Fruit fly (Drosophila melanogaster) whole organism, embryonic: ENCODE measurements around the gene CG7991.

Experiments used
- Adf1 ChIP-seq: fragments of 200-800 bp; sonication (Bioruptor generic); IDR thresholded peaks from 2 replicates; pipeline ENCODE4 v1.3.6; 2022; ENCODE audit warnings: missing biosample characterization, missing genetic modification characterization
- Awh ChIP-seq: fragments of 200-800 bp; sonication (Bioruptor generic); IDR thresholded peaks from 2 replicates; pipeline ENCODE4, ENCODE4 v1.3.6; 2022; ENCODE audit warnings: missing biosample characterization, missing genetic modification characterization
- BEAF-32 ChIP-seq: fragments of 200-800 bp; sonication (Bioruptor generic); optimal IDR thresholded peaks from 3 replicates; lab custom pipeline; 2017; ENCODE audit warnings: missing biosample characterization, missing genetic modification characterization, mild to moderate bottlenecking, moderate library complexity, missing genetic modification reagents
- Bgb ChIP-seq: fragments of 200-800 bp; sonication (Bioruptor generic); IDR thresholded peaks from 2 replicates; pipeline ENCODE4 v1.3.6; 2022; ENCODE audit warnings: missing biosample characterization, missing genetic modification characterization; ENCODE audit not compliant: partially characterized antibody
- CG13287 ChIP-seq: fragments of 200-800 bp; sonication (Bioruptor generic); IDR thresholded peaks from 2 replicates; pipeline ENCODE4 v1.3.6; 2022; ENCODE audit warnings: missing biosample characterization, missing genetic modification characterization; ENCODE audit not compliant: partially characterized antibody
- CG14860 ChIP-seq: fragments of 200-800 bp; sonication (Bioruptor generic); IDR thresholded peaks from 3 replicates; pipeline ENCODE4 v1.3.6; 2022; ENCODE audit warnings: missing biosample characterization, missing genetic modification characterization; ENCODE audit not compliant: partially characterized antibody
- CG15514 ChIP-seq: fragments of 200-800 bp; sonication (Bioruptor generic); optimal IDR thresholded peaks from 3 replicates; lab custom pipeline; 2017; ENCODE audit warnings: missing biosample characterization, missing genetic modification characterization, mild to moderate bottlenecking, moderate library complexity, missing genetic modification reagents
- CG16813 ChIP-seq: fragments of 200-800 bp; sonication (Bioruptor generic); IDR thresholded peaks from 3 replicates; pipeline ENCODE4 v1.3.6; 2022; ENCODE audit warnings: missing biosample characterization, missing genetic modification characterization; ENCODE audit not compliant: partially characterized antibody
- CG17186 ChIP-seq: fragments of 200-800 bp; sonication (Bioruptor generic); optimal IDR thresholded peaks from 3 replicates; lab custom pipeline; 2017; ENCODE audit warnings: missing biosample characterization, missing genetic modification reagents, missing genetic modification characterization
- CG2116 ChIP-seq: fragments of 200-800 bp; sonication (Bioruptor generic); optimal IDR thresholded peaks from 3 replicates; lab custom pipeline; 2018; ENCODE audit warnings: missing biosample characterization, mild to moderate bottlenecking, missing genetic modification characterization
- CG34224 ChIP-seq: fragments of 200-800 bp; sonication (Bioruptor generic); IDR thresholded peaks from 3 replicates; pipeline ENCODE4 v1.3.6; 2022; ENCODE audit warnings: missing biosample characterization, missing genetic modification characterization; ENCODE audit not compliant: partially characterized antibody
- CG6791 ChIP-seq: fragments of 200-800 bp; sonication (Bioruptor generic); IDR thresholded peaks from 3 replicates; pipeline ENCODE4 v1.3.6; 2022; ENCODE audit warnings: missing biosample characterization, missing genetic modification characterization; ENCODE audit not compliant: partially characterized antibody
- CG7963 ChIP-seq: fragments of 200-800 bp; sonication (Bioruptor generic); IDR thresholded peaks from 3 replicates; pipeline ENCODE4 v1.3.6; 2022; ENCODE audit warnings: missing biosample characterization, missing genetic modification characterization; ENCODE audit not compliant: partially characterized antibody
- CG9437 ChIP-seq: fragments of 200-800 bp; sonication (Bioruptor generic); optimal IDR thresholded peaks from 2 replicates; lab custom pipeline; 2018; ENCODE audit warnings: missing biosample characterization, mild to moderate bottlenecking, missing genetic modification characterization
- Dek ChIP-seq: fragments of 200-800 bp; sonication (Bioruptor generic); optimal IDR thresholded peaks from 3 replicates; lab custom pipeline; 2019; ENCODE audit warnings: missing biosample characterization, mild to moderate bottlenecking, missing genetic modification characterization, moderate library complexity
- Dp ChIP-seq: fragments of 200-800 bp; sonication (Bioruptor generic); optimal IDR thresholded peaks from 2 replicates; lab custom pipeline; 2018; ENCODE audit warnings: missing biosample characterization, mild to moderate bottlenecking, missing genetic modification characterization, moderate library complexity
- Dref ChIP-seq: fragments of 200-800 bp; sonication (Bioruptor generic); IDR thresholded peaks from 2 replicates; pipeline ENCODE4 v1.3.6; 2022; ENCODE audit warnings: missing biosample characterization, missing genetic modification characterization
- E2f2 ChIP-seq: fragments of 200-800 bp; sonication (Bioruptor generic); IDR thresholded peaks from 2 replicates; pipeline ENCODE4 v1.3.6; 2022; ENCODE audit warnings: missing biosample characterization, missing genetic modification characterization
- Fer1 ChIP-seq: fragments of 200-800 bp; sonication (Bioruptor generic); optimal IDR thresholded peaks from 2 replicates; lab custom pipeline; 2017; ENCODE audit warnings: missing biosample characterization, mild to moderate bottlenecking, missing genetic modification characterization
- H2.0 ChIP-seq: fragments of 200-800 bp; sonication (Bioruptor generic); IDR thresholded peaks from 2 replicates; pipeline ENCODE4 v1.3.6; 2022; ENCODE audit warnings: missing biosample characterization, missing genetic modification characterization
- HLH4C ChIP-seq: fragments of 200-800 bp; sonication (Bioruptor generic); IDR thresholded peaks from 3 replicates; pipeline ENCODE4 v1.3.6; 2022; ENCODE audit warnings: missing biosample characterization, missing genetic modification characterization; ENCODE audit not compliant: partially characterized antibody
- Hmr ChIP-seq: fragments of 200-800 bp; sonication (Bioruptor generic); optimal IDR thresholded peaks from 3 replicates; lab custom pipeline; 2017; ENCODE audit warnings: mild to moderate bottlenecking, missing biosample characterization, missing genetic modification reagents, missing genetic modification characterization
- MBD-R2 ChIP-seq: fragments of 200-800 bp; sonication (Bioruptor generic); IDR thresholded peaks from 2 replicates; pipeline ENCODE4 v1.3.6; 2022; ENCODE audit warnings: missing biosample characterization, missing genetic modification characterization
- MESR4 ChIP-seq: fragments of 200-800 bp; sonication (Bioruptor generic); optimal IDR thresholded peaks from 2 replicates; lab custom pipeline; 2018; ENCODE audit warnings: missing biosample characterization, mild to moderate bottlenecking, missing genetic modification characterization, moderate library complexity
- Med ChIP-seq: fragments of 200-800 bp; sonication (Bioruptor generic); peaks from one replicate; lab custom pipeline; 2016; ENCODE audit warnings: missing biosample characterization, missing genetic modification characterization, mild to moderate bottlenecking, inconsistent platforms, moderate library complexity
- Opbp ChIP-seq: fragments of 200-800 bp; sonication (Bioruptor generic); IDR thresholded peaks from 3 replicates; pipeline ENCODE4 v1.3.6; 2022; ENCODE audit warnings: missing biosample characterization, missing genetic modification characterization; ENCODE audit not compliant: partially characterized antibody
- Scr ChIP-seq: fragments of 200-800 bp; sonication (Bioruptor generic); IDR thresholded peaks from 2 replicates; pipeline ENCODE4 v1.3.6; 2022; ENCODE audit warnings: missing biosample characterization, missing genetic modification characterization; ENCODE audit not compliant: partially characterized antibody
- Sry-δ ChIP-seq: fragments of 200-800 bp; sonication (Bioruptor generic); optimal IDR thresholded peaks from 2 replicates; lab custom pipeline; 2016; ENCODE audit warnings: missing biosample characterization, missing genetic modification characterization
- amos ChIP-seq: fragments of 200-800 bp; sonication (Bioruptor generic); IDR thresholded peaks from 2 replicates; pipeline ENCODE4 v1.3.6; 2022; ENCODE audit warnings: missing biosample characterization, missing genetic modification characterization; ENCODE audit not compliant: partially characterized antibody
- bbx ChIP-seq: fragments of 200-800 bp; sonication (Bioruptor generic); IDR thresholded peaks from 2 replicates; pipeline ENCODE4 v1.3.6; 2022; ENCODE audit warnings: missing biosample characterization, missing genetic modification characterization; ENCODE audit not compliant: partially characterized antibody
- crc ChIP-seq: fragments of 200-800 bp; sonication (Bioruptor generic); optimal IDR thresholded peaks from 2 replicates; lab custom pipeline; 2016; ENCODE audit warnings: missing biosample characterization, missing genetic modification characterization
- crol ChIP-seq: fragments of 200-800 bp; sonication (Bioruptor generic); IDR thresholded peaks from 2 replicates; pipeline ENCODE4 v1.3.6; 2022; ENCODE audit warnings: missing biosample characterization, missing genetic modification characterization
- dmrt11E ChIP-seq: fragments of 200-800 bp; sonication (Bioruptor generic); optimal IDR thresholded peaks from 3 replicates; lab custom pipeline; 2018; ENCODE audit warnings: missing biosample characterization, mild to moderate bottlenecking, missing genetic modification characterization, moderate library complexity
- fd96Cb ChIP-seq: fragments of 200-800 bp; sonication (Bioruptor generic); optimal IDR thresholded peaks from 2 replicates; lab custom pipeline; 2018; ENCODE audit warnings: missing biosample characterization, mild to moderate bottlenecking, missing genetic modification characterization, moderate library complexity
- grn ChIP-seq: fragments of 200-800 bp; sonication (Bioruptor generic); optimal IDR thresholded peaks from 3 replicates; lab custom pipeline; 2017; ENCODE audit warnings: missing biosample characterization, missing genetic modification characterization
- hb ChIP-seq: fragments of 200-800 bp; sonication (Bioruptor generic); IDR thresholded peaks from 3 replicates; pipeline ENCODE4 v1.3.6; 2022; ENCODE audit warnings: missing biosample characterization, missing genetic modification characterization; ENCODE audit not compliant: partially characterized antibody
- hbn ChIP-seq: fragments of 200-800 bp; sonication (Bioruptor generic); IDR thresholded peaks from 2 replicates; pipeline ENCODE4 v1.3.6; 2022; ENCODE audit warnings: missing biosample characterization, missing genetic modification characterization; ENCODE audit not compliant: partially characterized antibody
- inv ChIP-seq: fragments of 200-800 bp; sonication (Bioruptor generic); IDR thresholded peaks from 2 replicates; pipeline ENCODE4 v1.3.6; 2022; ENCODE audit warnings: missing biosample characterization, missing genetic modification characterization; ENCODE audit not compliant: partially characterized antibody
- knrl ChIP-seq: fragments of 200-800 bp; sonication (Bioruptor generic); IDR thresholded peaks from 3 replicates; pipeline ENCODE4 v1.3.6; 2022; ENCODE audit warnings: missing biosample characterization, missing genetic modification characterization; ENCODE audit not compliant: partially characterized antibody
- mld ChIP-seq: fragments of 200-800 bp; sonication (Bioruptor generic); IDR thresholded peaks from 3 replicates; pipeline ENCODE4 v1.3.6; 2022; ENCODE audit warnings: missing biosample characterization, missing genetic modification characterization; ENCODE audit not compliant: partially characterized antibody
- nerfin-2 ChIP-seq: fragments of 200-800 bp; sonication (Bioruptor generic); IDR thresholded peaks from 2 replicates; pipeline ENCODE4 v1.3.6; 2022; ENCODE audit warnings: missing biosample characterization, missing genetic modification characterization; ENCODE audit not compliant: partially characterized antibody
- pzg ChIP-seq: fragments of 200-800 bp; sonication (Bioruptor generic); optimal IDR thresholded peaks from 3 replicates; lab custom pipeline; 2018; ENCODE audit warnings: missing biosample characterization, mild to moderate bottlenecking, missing genetic modification characterization, moderate library complexity
- scrt ChIP-seq: fragments of 200-800 bp; sonication (Bioruptor generic); optimal IDR thresholded peaks from 2 replicates; lab custom pipeline; 2018; ENCODE audit warnings: missing biosample characterization, mild to moderate bottlenecking, missing genetic modification characterization, moderate library complexity
- sna ChIP-seq: fragments of 200-800 bp; sonication (Bioruptor generic); IDR thresholded peaks from 2 replicates; pipeline ENCODE4 v1.3.6; 2022; ENCODE audit warnings: missing biosample characterization, missing genetic modification characterization; ENCODE audit not compliant: partially characterized antibody
- tna ChIP-seq: fragments of 200-800 bp; sonication (Bioruptor generic); IDR thresholded peaks from 2 replicates; pipeline ENCODE4 v1.3.6; 2022; ENCODE audit warnings: missing biosample characterization, missing genetic modification characterization; ENCODE audit not compliant: partially characterized antibody
- unc-4 ChIP-seq: fragments of 200-800 bp; sonication (Bioruptor generic); IDR thresholded peaks from 2 replicates; pipeline ENCODE4 v1.3.6; 2022; ENCODE audit warnings: missing biosample characterization, missing genetic modification characterization; ENCODE audit not compliant: partially characterized antibody

CG7991 gene

dm6 chr3L:1756143-1756542 lies 81.6 kb downstream of the CG7991 start, which contains the start of gene CG8001:
Gene CG8001 (plus strand): TSS chr3L:1756159.
- TF ChIP-seq unc-4 (peak; percentile 71), crol (peak; percentile 68), fd96Cb (no peak), tna (0 out of 2 replicates have a peak, but pooled peaks have one; percentile 26), crc (GFP tag; lab: Kevin White, UChicago) (no peak), amos (GFP tag; lab: Robert Waterston, UW) (peak; percentile 64; the same call in 1 of the 2 replicates), hb (GFP tag; lab: Robert Waterston, UW) (peak; percentile 65; the same call in 1 of the 3 replicates), Bgb (GFP tag; lab: Robert Waterston, UW) (peak; percentile 71), CG17186 (GFP tag; lab: Kevin White, UChicago) (peak; percentile 57), Dek (tag; lab: Kevin White, UChicago) (no peak), Med (GFP tag; lab: Kevin White, UChicago) (peak; percentile 75), inv (GFP tag; lab: Robert Waterston, UW) (peak; percentile 28; the same call in 1 of the 2 replicates), CG14860 (GFP tag; lab: Robert Waterston, UW) (0 out of 3 replicates have a peak, but pooled peaks have one; percentile 37), Dref (GFP tag; lab: Robert Waterston, UW) (peak; percentile 76), Opbp (GFP tag; lab: Robert Waterston, UW) (peak; percentile 49; the same call in 2 of the 3 replicates), mld (GFP tag; lab: Robert Waterston, UW) (peak; percentile 62; the same call in 1 of the 3 replicates), BEAF-32 (GFP tag; lab: Kevin White, UChicago) (peak; percentile 67), Scr (GFP tag; lab: Robert Waterston, UW) (peak; percentile 64), CG15514 (GFP tag; lab: Kevin White, UChicago) (peak; percentile 27), E2f2 (GFP tag; lab: Robert Waterston, UW) (peak; percentile 94), CG16813 (0 out of 3 replicates have a peak, but pooled peaks have one; percentile 33), scrt (no peak), CG6791 (GFP tag; lab: Robert Waterston, UW) (peak; percentile 67), MESR4 (peak; percentile 6), H2.0 (no peak), Adf1 (GFP tag; lab: Robert Waterston, UW) (no peak), bbx (GFP tag; lab: Robert Waterston, UW) (peak; percentile 69), hbn (GFP tag; lab: Robert Waterston, UW) (peak; percentile 66), MBD-R2 (GFP tag; lab: Robert Waterston, UW) (peak; percentile 91), Fer1 (GFP tag; lab: Kevin White, UChicago) (no peak), grn (peak; percentile 31), nerfin-2 (peak; percentile 36; the same call in 1 of the 2 replicates), knrl (peak; percentile 44; the same call in 2 of the 3 replicates), Dp (peak; percentile 90), CG13287 (GFP tag; lab: Robert Waterston, UW) (peak; percentile 72), sna (GFP tag; lab: Robert Waterston, UW) (peak; percentile 41; the same call in 1 of the 2 replicates), HLH4C (GFP tag; lab: Robert Waterston, UW) (peak; percentile 61), CG7963 (GFP tag; lab: Robert Waterston, UW) (peak; percentile 40; the same call in 1 of the 3 replicates), Awh (no peak), Sry-δ (GFP tag; lab: Kevin White, UChicago) (peak; percentile 83), CG2116 (GFP tag; lab: Kevin White, UChicago) (peak; percentile 13), dmrt11E (tag; lab: Kevin White, UChicago) (no peak), CG34224 (GFP tag; lab: Robert Waterston, UW) (peak; percentile 56; the same call in 2 of the 3 replicates), CG9437 (GFP tag; lab: Kevin White, UChicago) (peak; percentile 98), Hmr (no peak), pzg (peak; percentile 45)
